Worm (Caenorhabditis elegans) whole organism, L4 larva: ENCODE measurements around the gene math-3.
A peak's percentile ranks its signal among the peaks of the same experiment; 100 is the strongest.

Source experiments
- T20F7.1 ChIP-seq: fragments of 200-800 bp; sonication (Bioruptor generic); optimal IDR thresholded peaks from 2 replicates; lab custom pipeline; 2018; ENCODE audit warnings: mild to moderate bottlenecking, missing genetic modification characterization, missing compliant biosample characterization
- T26A8.4 ChIP-seq: fragments of 200-800 bp; sonication (Bioruptor generic); IDR thresholded peaks from 2 replicates; pipeline ENCODE4 v1.3.6; 2022; ENCODE audit warnings: missing genetic modification characterization, missing compliant biosample characterization
- Y48G9A.11 ChIP-seq: fragments of 200-800 bp; sonication (Bioruptor generic); IDR thresholded peaks from 2 replicates; pipeline ENCODE4 v1.3.6; 2022; ENCODE audit warnings: missing genetic modification reagents, missing genetic modification characterization, missing compliant biosample characterization
- Y5F2A.4 ChIP-seq: fragments of 200-800 bp; sonication (Bioruptor generic); optimal IDR thresholded peaks from 2 replicates; lab custom pipeline; 2018; ENCODE audit warnings: mild to moderate bottlenecking, missing genetic modification characterization, missing compliant biosample characterization
- ZK546.5 ChIP-seq, 2 experiments: sonication (generic microtip); optimal IDR thresholded peaks; 2 replicates each; lab custom pipeline; 2017; ENCODE audit warnings: missing biosample characterization in 2 of 2, missing genetic modification characterization in 2 of 2
- aha-1 ChIP-seq: fragments of 150-350 bp; peaks from one replicate; lab custom pipeline; 2014; ENCODE audit warnings: missing biosample characterization, missing genetic modification characterization
- ama-1 ChIP-seq: fragments of 150-350 bp; optimal IDR thresholded peaks from 2 replicates; lab custom pipeline; 2014; ENCODE audit warnings: inconsistent platforms, mixed read lengths
- ceh-20 ChIP-seq: fragments of 200-800 bp; sonication (Bioruptor generic); IDR thresholded peaks from 2 replicates; pipeline ENCODE4 v1.3.6; 2022; ENCODE audit warnings: missing genetic modification reagents, missing genetic modification characterization, missing compliant biosample characterization
- ceh-28 ChIP-seq: fragments of 150-350 bp; optimal IDR thresholded peaks from 2 replicates; lab custom pipeline; 2014; ENCODE audit warnings: missing biosample characterization, missing genetic modification reagents, missing genetic modification characterization
- ctbp-1 ChIP-seq: fragments of 200-800 bp; sonication (Bioruptor generic); IDR thresholded peaks from 2 replicates; pipeline ENCODE4 v1.3.6; 2022; ENCODE audit warnings: missing genetic modification reagents, missing genetic modification characterization, missing compliant biosample characterization
- daf-19 ChIP-seq: fragments of 200-800 bp; sonication (Bioruptor generic); conservative IDR thresholded peaks from 2 replicates; pipeline ENCODE4 v1.3.6; 2022; ENCODE audit warnings: missing genetic modification characterization, missing compliant biosample characterization
- dmd-6 ChIP-seq: fragments of 200-800 bp; sonication (Bioruptor generic); IDR thresholded peaks from 2 replicates; pipeline ENCODE4 v1.3.6; 2022; ENCODE audit warnings: missing genetic modification reagents, missing genetic modification characterization, missing compliant biosample characterization
- duxl-1 ChIP-seq: sonication (generic microtip); optimal IDR thresholded peaks from 2 replicates; lab custom pipeline; 2016; ENCODE audit warnings: mild to moderate bottlenecking, missing genetic modification characterization, moderate library complexity, missing compliant biosample characterization; ENCODE audit not compliant: poor library complexity
- egl-27 ChIP-seq: sonication (generic microtip); optimal IDR thresholded peaks from 3 replicates; lab custom pipeline; 2017; ENCODE audit warnings: missing biosample characterization, missing genetic modification reagents, missing genetic modification characterization
- gei-8 ChIP-seq: fragments of 200-800 bp; sonication (Bioruptor generic); optimal IDR thresholded peaks from 2 replicates; lab custom pipeline; 2018; ENCODE audit warnings: mild to moderate bottlenecking, missing genetic modification characterization, missing compliant biosample characterization
- hif-1 ChIP-seq, 2 experiments: sonication (generic microtip); optimal IDR thresholded peaks; 2 replicates each; lab custom pipeline; 2016 to 2017; ENCODE audit warnings: missing compliant biosample characterization in 2 of 2, missing genetic modification characterization in 2 of 2, missing genetic modification reagents in 2 of 2, missing genotype in 2 of 2, mild to moderate bottlenecking in 1 of 2
- hlh-11 ChIP-seq: fragments of 200-800 bp; sonication (Bioruptor generic); optimal IDR thresholded peaks from 2 replicates; lab custom pipeline; 2018; ENCODE audit warnings: mild to moderate bottlenecking, missing genetic modification characterization, missing compliant biosample characterization
- jun-1 ChIP-seq: fragments of 150-350 bp; optimal IDR thresholded peaks from 2 replicates; lab custom pipeline; 2014; ENCODE audit warnings: missing biosample characterization, missing genetic modification reagents, missing genetic modification characterization
- lin-15B ChIP-seq: fragments of 150-350 bp; sonication (generic microtip); optimal IDR thresholded peaks from 3 replicates; lab custom pipeline; 2014; ENCODE audit warnings: missing biosample characterization, missing genetic modification characterization
- lin-38 ChIP-seq: fragments of 200-800 bp; sonication (Bioruptor generic); IDR thresholded peaks from 2 replicates; pipeline ENCODE4 v1.3.6; 2022; ENCODE audit warnings: missing genetic modification reagents, missing genetic modification characterization, missing compliant biosample characterization
- lir-3 ChIP-seq: sonication (generic microtip); optimal IDR thresholded peaks from 2 replicates; lab custom pipeline; 2016; ENCODE audit warnings: mild to moderate bottlenecking, missing genetic modification characterization, missing compliant biosample characterization
- madf-9 ChIP-seq: fragments of 200-800 bp; sonication (Bioruptor generic); conservative IDR thresholded peaks from 2 replicates; pipeline ENCODE4 v1.3.6; 2022; ENCODE audit warnings: missing genetic modification reagents, missing genetic modification characterization, missing compliant biosample characterization
- mdt-29 ChIP-seq: fragments of 200-800 bp; sonication (Bioruptor generic); IDR thresholded peaks from 2 replicates; pipeline ENCODE4 v1.3.6; 2022; ENCODE audit warnings: missing genetic modification reagents, missing genetic modification characterization, missing compliant biosample characterization
- mxl-3 ChIP-seq: fragments of 200-800 bp; sonication (Bioruptor generic); optimal IDR thresholded peaks from 2 replicates; lab custom pipeline; 2018; ENCODE audit warnings: mild to moderate bottlenecking, missing genetic modification characterization, missing compliant biosample characterization
- nhr-102 ChIP-seq: sonication (generic microtip); optimal IDR thresholded peaks from 2 replicates; lab custom pipeline; 2016; ENCODE audit warnings: mild to moderate bottlenecking, missing genetic modification characterization, moderate library complexity, missing compliant biosample characterization
- nhr-111 ChIP-seq: fragments of 200-800 bp; sonication (Bioruptor generic); optimal IDR thresholded peaks from 2 replicates; lab custom pipeline; 2018; ENCODE audit warnings: mild to moderate bottlenecking, missing genetic modification characterization, missing compliant biosample characterization
- nhr-28 ChIP-seq: fragments of 150-350 bp; optimal IDR thresholded peaks from 2 replicates; lab custom pipeline; 2014; ENCODE audit warnings: missing biosample characterization, missing genetic modification characterization
- nhr-48 ChIP-seq: sonication (generic microtip); optimal IDR thresholded peaks from 2 replicates; lab custom pipeline; 2016; ENCODE audit warnings: mild to moderate bottlenecking, missing genetic modification characterization, missing compliant biosample characterization
- saeg-2 ChIP-seq: fragments of 200-800 bp; sonication (Bioruptor generic); IDR thresholded peaks from 2 replicates; pipeline ENCODE4 v1.3.6; 2022; ENCODE audit warnings: missing genetic modification reagents, missing genetic modification characterization, missing compliant biosample characterization
- sdz-12 ChIP-seq: fragments of 200-800 bp; sonication (Bioruptor generic); optimal IDR thresholded peaks from 2 replicates; lab custom pipeline; 2018; ENCODE audit warnings: mild to moderate bottlenecking, missing genetic modification characterization, missing compliant biosample characterization
- snpc-4 ChIP-seq: fragments of 150-350 bp; optimal IDR thresholded peaks from 2 replicates; lab custom pipeline; 2014; ENCODE audit warnings: missing biosample characterization, missing genetic modification characterization
- unc-62 ChIP-seq, 3 experiments: fragments of 150-350 bp in 1 of 3; sonication (generic microtip); optimal IDR thresholded peaks in 2 of 3; peaks in 1 of 3; 1 replicate in 1 of 3; 2 replicates in 2 of 3; lab custom pipeline; 2014 to 2017; ENCODE audit warnings: missing biosample characterization in 3 of 3, missing genetic modification characterization in 3 of 3, missing genetic modification reagents in 3 of 3, missing genotype in 1 of 3
- vab-7 ChIP-seq: fragments of 200-800 bp; sonication (Bioruptor generic); IDR thresholded peaks from 2 replicates; pipeline ENCODE4 v1.3.6; 2022; ENCODE audit warnings: missing genetic modification reagents, missing genetic modification characterization, missing compliant biosample characterization
- zip-11 ChIP-seq: fragments of 200-800 bp; sonication (Bioruptor generic); IDR thresholded peaks from 2 replicates; pipeline ENCODE4 v1.3.6; 2022; ENCODE audit warnings: missing genetic modification characterization, missing compliant biosample characterization
- zip-2 ChIP-seq: fragments of 150-350 bp; optimal IDR thresholded peaks from 2 replicates; lab custom pipeline; 2014; ENCODE audit warnings: missing biosample characterization, missing genetic modification characterization
- ztf-11 ChIP-seq: fragments of 150-350 bp; optimal IDR thresholded peaks from 2 replicates; lab custom pipeline; 2014; ENCODE audit warnings: missing biosample characterization, missing genetic modification characterization
- ztf-7 ChIP-seq: fragments of 150-350 bp; optimal IDR thresholded peaks from 2 replicates; lab custom pipeline; 2014; ENCODE audit warnings: missing biosample characterization, missing genetic modification characterization

Gene math-3

ce11 chrII:1742535-1742934, 29.4 kb upstream of the math-3 start, which contains the start of gene F36H5.12:
Gene F36H5.12, plus strand, starts transcription at chrII:1742835.
- TF ChIP-seq T26A8.4 (GFP tag; lab: Robert Waterston, UW): no peak

DNA sequence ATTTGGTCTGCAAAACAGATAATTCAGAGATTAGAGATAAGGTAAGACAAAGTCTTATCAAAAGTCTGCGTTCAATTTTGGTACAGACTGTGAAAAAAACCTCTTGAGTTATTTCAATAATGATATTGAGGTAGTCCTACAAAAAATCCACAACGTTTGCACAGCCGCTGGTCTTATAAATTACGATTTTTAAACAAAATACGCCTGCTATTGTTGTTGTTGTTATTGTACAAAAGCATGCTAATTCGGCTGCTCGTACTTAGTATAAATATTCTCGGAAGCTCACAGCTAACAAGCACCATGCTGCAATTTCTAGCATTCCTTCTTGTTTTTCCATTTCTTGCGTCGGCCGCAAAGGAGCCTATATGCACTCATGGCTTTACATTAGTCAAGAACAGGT, 27.7 kb upstream of the math-3 start, which contains the start of gene clec-19:
clec-19 (plus strand) TSS at position 301 of the 400 bp plus-strand sequence.
- TF ChIP-seq ama-1 (lab: Kevin White, UChicago) (no peak), T26A8.4 (GFP tag; lab: Robert Waterston, UW) (no peak), nhr-111 (GFP tag; lab: Kevin White, UChicago) (no peak), nhr-102 (tag; lab: Kevin White, UChicago) (no peak), ceh-28 (tag; lab: Kevin White, UChicago) (no peak), Y48G9A.11 (no peak), lin-38 (GFP tag; lab: Robert Waterston, UW) (no peak), jun-1 (tag; lab: Kevin White, UChicago) (no peak), ZK546.5 (tag; optimal IDR thresholded peaks at IDR 0.05; lab: Kevin White, UChicago) (no peak), egl-27 (no peak), zip-11 (GFP tag; lab: Robert Waterston, UW) (no peak), mxl-3 (GFP tag; lab: Kevin White, UChicago) (no peak), daf-19 (GFP tag; lab: Robert Waterston, UW) (no peak), ceh-20 (GFP tag; lab: Robert Waterston, UW) (no peak)

- TF ChIP-seq ama-1 (lab: Kevin White, UChicago) (no peak), aha-1 (peak; percentile 9)
Observed at ce11 chrII:1750413-1750812, 21.5 kb upstream of the math-3 start, which contains the start of the genes F36H5.13 and F36H5.8. Gene F36H5.13, minus strand, starts transcription at chrII:1750513. Gene F36H5.8, minus strand, starts transcription at chrII:1750686.

DNA sequence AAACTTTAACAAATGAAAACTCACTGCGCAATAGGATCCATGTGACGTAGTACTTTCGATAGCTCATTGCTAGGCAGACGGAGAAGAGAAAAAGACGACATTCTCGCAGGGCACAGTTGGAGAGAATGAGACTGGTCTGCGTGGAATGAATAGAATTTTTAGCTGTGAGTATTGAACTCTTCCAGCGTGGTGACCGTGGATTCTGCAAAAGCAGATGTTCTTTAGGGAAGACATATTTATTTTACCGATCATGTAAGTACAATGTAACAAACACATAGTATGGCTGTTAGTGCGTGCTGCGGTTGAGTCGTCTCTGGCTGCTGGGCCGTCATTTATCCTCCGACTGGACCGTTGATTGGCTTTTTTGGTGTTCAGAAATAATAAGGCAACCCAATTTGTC, 18.9 kb upstream of the math-3 start, which contains the start of gene F36H5.9:
F36H5.9 (minus strand) TSS at position 101 of the 400 bp plus-strand sequence.
- TF ChIP-seq hlh-11: no peak
- no peak for TF ChIP-seq snpc-4 (tag; lab: Kevin White, UChicago)
- no peak for TF ChIP-seq ctbp-1
- no peak for TF ChIP-seq nhr-48
- no peak for TF ChIP-seq vab-7 (GFP tag; lab: Robert Waterston, UW)

ce11 chrII:1756072-1756471, 15.8 kb upstream of the math-3 start, which contains the start of gene F36H5.17:
Gene F36H5.17, minus strand, starts transcription at chrII:1756172.
- TF ChIP-seq ZK546.5 (tag; optimal IDR thresholded peaks at IDR 0.05; lab: Kevin White, UChicago): no peak
- TF ChIP-seq lir-3 (tag; lab: Kevin White, UChicago): no peak

- TF ChIP-seq madf-9 (GFP tag; lab: Robert Waterston, UW): no peak
- TF ChIP-seq mdt-29 (GFP tag; lab: Robert Waterston, UW): no peak
- TF ChIP-seq unc-62 (GFP tag; optimal IDR thresholded peaks at IDR 0.05 in 1 of 2; lab: Kevin White, UChicago): peak in 1 of 2 experiments; percentile 31
- no peak for TF ChIP-seq unc-62 (tag; optimal IDR thresholded peaks at IDR 0.05; lab: Kevin White, UChicago)
- TF ChIP-seq mxl-3 (GFP tag; lab: Kevin White, UChicago): no peak
- no peak for TF ChIP-seq duxl-1 (tag; lab: Kevin White, UChicago)
- TF ChIP-seq, all 104 proteins: peak for 1
Observed at ce11 chrII:1756582-1756981, 15.3 kb upstream of the math-3 start, which contains the start of gene fbxb-53. Gene fbxb-53, plus strand, starts transcription at chrII:1756882.

- TF ChIP-seq aha-1: peak; percentile 7
- no peak for TF ChIP-seq zip-2
- TF ChIP-seq, all 104 proteins: peak for 1
Observed at ce11 chrII:1757033-1757432, 14.9 kb upstream of the math-3 start, which contains the start of gene F36H5.10. Gene F36H5.10, plus strand, starts transcription at chrII:1757333.

DNA sequence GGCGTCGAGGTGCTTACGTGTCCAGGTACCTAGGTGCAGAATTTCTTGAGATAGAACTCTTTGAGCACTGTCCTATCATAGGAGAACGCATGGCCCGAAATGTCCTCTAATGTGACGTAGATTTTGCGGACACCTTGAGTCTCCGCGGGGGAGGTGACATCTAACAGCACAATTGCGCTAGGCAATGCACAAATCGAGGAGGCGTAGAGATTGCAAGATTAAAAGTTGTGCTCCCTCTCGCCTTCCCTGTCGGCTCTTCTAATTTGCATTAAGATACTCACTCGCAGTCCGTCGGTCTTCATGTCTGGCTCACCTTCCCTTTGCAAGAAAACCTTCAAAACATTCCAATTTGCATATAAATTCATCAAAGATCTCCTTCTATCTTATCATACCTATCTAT, 12.3 kb upstream of the math-3 start, which contains the start of gene F36H5.18:
F36H5.18 (plus strand) TSS at position 301 of the 400 bp plus-strand sequence.
- TF ChIP-seq hif-1 (tag; optimal IDR thresholded peaks at IDR 0.05; lab: Kevin White, UChicago) (no peak), nhr-28 (tag; lab: Kevin White, UChicago) (no peak), lin-15B (tag; lab: Kevin White, UChicago) (no peak), T20F7.1 (no peak), ztf-11 (tag; lab: Kevin White, UChicago) (no peak), saeg-2 (no peak), zip-2 (no peak), ztf-7 (no peak), dmd-6 (GFP tag; lab: Robert Waterston, UW) (no peak), gei-8 (no peak), sdz-12 (no peak), Y5F2A.4 (no peak)
